Fruit fly (Drosophila melanogaster) whole organism, pupa: ENCODE data around the gene Ir8a.

Source experiments
- CG10348 ChIP-seq: fragments of 200-800 bp; sonication (Bioruptor generic); IDR thresholded peaks from 2 replicates; pipeline ENCODE4 v1.3.6; 2022; ENCODE audit warnings: missing biosample characterization, missing genetic modification characterization
- CG12605 ChIP-seq: fragments of 200-800 bp; sonication (Bioruptor generic); IDR thresholded peaks from 2 replicates; pipeline ENCODE4 v1.3.6; 2022; ENCODE audit warnings: missing biosample characterization, missing genetic modification characterization
- CG13204 ChIP-seq: fragments of 200-800 bp; sonication (Bioruptor generic); optimal IDR thresholded peaks from 2 replicates; lab custom pipeline; 2018; ENCODE audit warnings: missing biosample characterization, mild to moderate bottlenecking, missing genetic modification characterization, moderate library complexity
- CG14655 ChIP-seq: fragments of 200-800 bp; sonication (Bioruptor generic); optimal IDR thresholded peaks from 3 replicates; lab custom pipeline; 2017; ENCODE audit warnings: mild to moderate bottlenecking, missing biosample characterization, missing genetic modification reagents, missing genetic modification characterization
- CG15710 ChIP-seq: fragments of 200-800 bp; sonication (Bioruptor generic); optimal IDR thresholded peaks from 2 replicates; lab custom pipeline; 2018; ENCODE audit warnings: missing biosample characterization, mild to moderate bottlenecking, missing genetic modification characterization, moderate library complexity
- CG17806 ChIP-seq: fragments of 200-800 bp; sonication (Bioruptor generic); optimal IDR thresholded peaks from 2 replicates; lab custom pipeline; 2018; ENCODE audit warnings: missing biosample characterization, mild to moderate bottlenecking, missing genetic modification characterization, moderate library complexity
- CG32121 ChIP-seq: fragments of 200-800 bp; sonication (Bioruptor generic); IDR thresholded peaks from 2 replicates; pipeline ENCODE4 v1.3.6; 2022; ENCODE audit warnings: missing biosample characterization, missing genetic modification characterization
- CG34367 ChIP-seq: fragments of 200-800 bp; sonication (Bioruptor generic); optimal IDR thresholded peaks from 2 replicates; lab custom pipeline; 2018; ENCODE audit warnings: missing biosample characterization, mild to moderate bottlenecking, missing genetic modification characterization
- CG4496 ChIP-seq: fragments of 200-800 bp; sonication (Bioruptor generic); IDR thresholded peaks from 3 replicates; pipeline ENCODE4 v1.3.6; 2022; ENCODE audit warnings: missing biosample characterization, missing genetic modification characterization
- CG8159 ChIP-seq: fragments of 200-800 bp; sonication (Bioruptor generic); optimal IDR thresholded peaks from 3 replicates; lab custom pipeline; 2018; ENCODE audit warnings: missing biosample characterization, mild to moderate bottlenecking, missing genetic modification characterization, moderate library complexity
- CG8301 ChIP-seq: fragments of 200-800 bp; sonication (Bioruptor generic); optimal IDR thresholded peaks from 2 replicates; lab custom pipeline; 2018; ENCODE audit warnings: missing biosample characterization, mild to moderate bottlenecking, missing genetic modification characterization
- CG9948 ChIP-seq: fragments of 200-800 bp; sonication (Bioruptor generic); optimal IDR thresholded peaks from 2 replicates; lab custom pipeline; 2018; ENCODE audit warnings: missing biosample characterization, mild to moderate bottlenecking, missing genetic modification characterization, moderate library complexity
- D1 ChIP-seq: fragments of 200-800 bp; sonication (Bioruptor generic); optimal IDR thresholded peaks from 2 replicates; lab custom pipeline; 2018; ENCODE audit warnings: missing biosample characterization, mild to moderate bottlenecking, missing genetic modification characterization, moderate library complexity
- EcR ChIP-seq: fragments of 200-800 bp; sonication (Bioruptor generic); optimal IDR thresholded peaks from 3 replicates; lab custom pipeline; 2019; ENCODE audit warnings: missing biosample characterization, missing genetic modification characterization, mild to moderate bottlenecking, moderate library complexity, missing genetic modification reagents
- Ets98B ChIP-seq: fragments of 200-800 bp; sonication (Bioruptor generic); IDR thresholded peaks from 2 replicates; pipeline ENCODE4 v1.3.6; 2022; ENCODE audit warnings: missing biosample characterization, missing genetic modification characterization
- Pif1A ChIP-seq: fragments of 200-800 bp; sonication (Bioruptor generic); optimal IDR thresholded peaks from 3 replicates; lab custom pipeline; 2016; ENCODE audit warnings: missing biosample characterization, missing genetic modification characterization
- Pif1B ChIP-seq: fragments of 200-800 bp; sonication (Bioruptor generic); optimal IDR thresholded peaks from 3 replicates; lab custom pipeline; 2016; ENCODE audit warnings: missing biosample characterization, missing genetic modification characterization
- Snoo ChIP-seq: fragments of 200-800 bp; sonication (Bioruptor generic); optimal IDR thresholded peaks from 3 replicates; lab custom pipeline; 2017; ENCODE audit warnings: missing biosample characterization, mild to moderate bottlenecking, missing genetic modification characterization, inconsistent platforms
- fd96Ca ChIP-seq: fragments of 200-800 bp; sonication (Bioruptor generic); IDR thresholded peaks from 3 replicates; pipeline ENCODE4 v1.3.6; 2022; ENCODE audit warnings: missing biosample characterization, missing genetic modification characterization
- gl ChIP-seq: fragments of 200-800 bp; sonication (Bioruptor generic); optimal IDR thresholded peaks from 2 replicates; lab custom pipeline; 2018; ENCODE audit warnings: missing biosample characterization, mild to moderate bottlenecking, missing genetic modification characterization
- rn ChIP-seq: fragments of 200-800 bp; sonication (Bioruptor generic); IDR thresholded peaks from 2 replicates; pipeline ENCODE4 v1.3.6; 2022; ENCODE audit warnings: missing biosample characterization, missing genetic modification characterization

Ir8a gene

dm6 chrX:9236485-9236884, at the start of gene Ir8a:
Gene Ir8a, minus strand, starts transcription at chrX:9236585.
- TF ChIP-seq Pif1A (GFP tag; lab: Kevin White, UChicago) (no peak), fd96Ca (GFP tag; lab: Robert Waterston, UW) (no peak), CG8159 (tag; lab: Kevin White, UChicago) (no peak), Snoo (no peak), CG8301 (tag; lab: Kevin White, UChicago) (no peak), CG15710 (tag; lab: Kevin White, UChicago) (no peak), Ets98B (GFP tag; lab: Robert Waterston, UW) (no peak), CG14655 (GFP tag; lab: Kevin White, UChicago) (no peak), CG9948 (no peak), CG10348 (no peak), CG17806 (tag; lab: Kevin White, UChicago) (no peak), D1 (no peak), CG13204 (GFP tag; lab: Kevin White, UChicago) (no peak), CG4496 (GFP tag; lab: Robert Waterston, UW) (no peak)

- peak; percentile 28; the same call in 1 of the 2 replicates for TF ChIP-seq CG12605 (GFP tag; lab: Robert Waterston, UW)
- TF ChIP-seq CG10348: no peak
- TF ChIP-seq CG17806 (tag; lab: Kevin White, UChicago): no peak
- TF ChIP-seq Pif1B (GFP tag; lab: Kevin White, UChicago): no peak
- no peak for TF ChIP-seq CG8301 (tag; lab: Kevin White, UChicago)
These were observed 47.8 kb upstream of the Ir8a start, which contains the start of gene lz for dm6 chrX:9284024-9284738. Gene lz, plus strand, starts transcription at chrX:9284649.

- TF ChIP-seq Pif1B (GFP tag; lab: Kevin White, UChicago): no peak
- no peak for TF ChIP-seq CG14655 (GFP tag; lab: Kevin White, UChicago)
- peak; percentile 50; the same call in 1 of the 2 replicates for TF ChIP-seq CG32121
- no peak for TF ChIP-seq D1
- no peak for TF ChIP-seq rn (GFP tag; lab: Robert Waterston, UW)
- no peak for TF ChIP-seq gl (tag; lab: Kevin White, UChicago)
- no peak for TF ChIP-seq CG8301 (tag; lab: Kevin White, UChicago)
- TF ChIP-seq CG34367: no peak
- peak; percentile 49; the same call in 1 of the 3 replicates for TF ChIP-seq CG4496 (GFP tag; lab: Robert Waterston, UW)
- TF ChIP-seq CG17806 (tag; lab: Kevin White, UChicago): no peak
- TF ChIP-seq CG9948: no peak
- no peak for TF ChIP-seq CG13204 (GFP tag; lab: Kevin White, UChicago)
- no peak for TF ChIP-seq CG12605 (GFP tag; lab: Robert Waterston, UW)
- TF ChIP-seq Snoo: no peak
- TF ChIP-seq CG15710 (tag; lab: Kevin White, UChicago): no peak
These were observed 46.5 kb upstream of the Ir8a start, which contains the start of gene c11.1 for dm6 chrX:9282783-9283289. Gene c11.1, minus strand, starts transcription at chrX:9283117.

- TF ChIP-seq Ets98B (GFP tag; lab: Robert Waterston, UW): no peak
- TF ChIP-seq D1: no peak
- no peak for TF ChIP-seq Pif1B (GFP tag; lab: Kevin White, UChicago)
- TF ChIP-seq CG8301 (tag; lab: Kevin White, UChicago): no peak
These were observed 45.7 kb upstream of the Ir8a start for dm6 chrX:9281998-9282644.

dm6 chrX:9272830-9273507, 36.6 kb upstream of the Ir8a start, which contains the start of the genes Cfp1 and Aladin:
Gene Cfp1, minus strand, starts transcription at chrX:9272960.
Gene Aladin, plus strand, starts transcription at chrX:9273413.
- TF ChIP-seq CG32121: no peak
- no peak for TF ChIP-seq CG4496 (GFP tag; lab: Robert Waterston, UW)
- no peak for TF ChIP-seq EcR
- no peak for TF ChIP-seq CG15710 (tag; lab: Kevin White, UChicago)
- no peak for TF ChIP-seq CG12605 (GFP tag; lab: Robert Waterston, UW)
- TF ChIP-seq CG34367: no peak
- TF ChIP-seq CG8301 (tag; lab: Kevin White, UChicago): no peak
- TF ChIP-seq gl (tag; lab: Kevin White, UChicago): no peak
- no peak for TF ChIP-seq Snoo
- TF ChIP-seq, all 21 proteins: peak for 0

dm6 chrX:9269825-9270224, 33.4 kb upstream of the Ir8a start, which contains the start of gene CG17440:
Gene CG17440, minus strand, starts transcription at chrX:9269925.
- TF ChIP-seq CG12605 (GFP tag; lab: Robert Waterston, UW): no peak
- no peak for TF ChIP-seq CG8301 (tag; lab: Kevin White, UChicago)
- no peak for TF ChIP-seq D1
- no peak for TF ChIP-seq EcR
- no peak for TF ChIP-seq Snoo
- no peak for TF ChIP-seq CG4496 (GFP tag; lab: Robert Waterston, UW)
- TF ChIP-seq CG32121: no peak
- TF ChIP-seq CG9948: no peak
- TF ChIP-seq Pif1A (GFP tag; lab: Kevin White, UChicago): no peak
- no peak for TF ChIP-seq Pif1B (GFP tag; lab: Kevin White, UChicago)
- TF ChIP-seq CG8159 (tag; lab: Kevin White, UChicago): no peak
- TF ChIP-seq rn (GFP tag; lab: Robert Waterston, UW): no peak
- no peak for TF ChIP-seq gl (tag; lab: Kevin White, UChicago)
- TF ChIP-seq CG34367: no peak
